Fruit fly (Drosophila melanogaster) whole organism, embryonic: ENCODE measurements around the gene sunn.

Source experiments
- Asciz ChIP-seq: fragments of 200-800 bp; sonication (Bioruptor generic); optimal IDR thresholded peaks from 2 replicates; lab custom pipeline; 2017; ENCODE audit warnings: missing biosample characterization, mild to moderate bottlenecking, missing genetic modification characterization, missing genetic modification reagents
- Bgb ChIP-seq: fragments of 200-800 bp; sonication (Bioruptor generic); IDR thresholded peaks from 2 replicates; pipeline ENCODE4 v1.3.6; 2022; ENCODE audit warnings: missing biosample characterization, missing genetic modification characterization; ENCODE audit not compliant: partially characterized antibody
- CG10147 ChIP-seq: fragments of 200-800 bp; sonication (Bioruptor generic); optimal IDR thresholded peaks from 2 replicates; lab custom pipeline; 2019; ENCODE audit warnings: missing biosample characterization, mild to moderate bottlenecking, missing genetic modification characterization, moderate library complexity
- CG10321 ChIP-seq: fragments of 200-800 bp; sonication (Bioruptor generic); IDR thresholded peaks from 2 replicates; pipeline ENCODE4 v1.3.6; 2022; ENCODE audit warnings: missing biosample characterization, missing genetic modification characterization
- CG11696 ChIP-seq: fragments of 200-800 bp; sonication (Bioruptor generic); IDR thresholded peaks from 2 replicates; pipeline ENCODE4 v1.3.6; 2022; ENCODE audit warnings: missing biosample characterization, missing genetic modification characterization
- CG14667 ChIP-seq: fragments of 200-800 bp; sonication (Bioruptor generic); IDR thresholded peaks from 2 replicates; pipeline ENCODE4 v1.3.6; 2022; ENCODE audit warnings: missing biosample characterization, missing genetic modification characterization
- CG15479 ChIP-seq: fragments of 200-800 bp; sonication (Bioruptor generic); optimal IDR thresholded peaks from 3 replicates; lab custom pipeline; 2019; ENCODE audit warnings: missing biosample characterization, mild to moderate bottlenecking, missing genetic modification characterization, moderate library complexity
- CG15696 ChIP-seq: fragments of 200-800 bp; sonication (Bioruptor generic); optimal IDR thresholded peaks from 2 replicates; lab custom pipeline; 2019; ENCODE audit warnings: missing biosample characterization, mild to moderate bottlenecking, missing genetic modification characterization, moderate library complexity
- CG1603 ChIP-seq: fragments of 200-800 bp; sonication (Bioruptor generic); optimal IDR thresholded peaks from 2 replicates; lab custom pipeline; 2019; ENCODE audit warnings: missing biosample characterization, mild to moderate bottlenecking, missing genetic modification characterization, moderate library complexity
- CG16813 ChIP-seq: fragments of 200-800 bp; sonication (Bioruptor generic); IDR thresholded peaks from 3 replicates; pipeline ENCODE4 v1.3.6; 2022; ENCODE audit warnings: missing biosample characterization, missing genetic modification characterization; ENCODE audit not compliant: partially characterized antibody
- CG16815 ChIP-seq: fragments of 200-800 bp; sonication (Bioruptor generic); optimal IDR thresholded peaks from 3 replicates; lab custom pipeline; 2017; ENCODE audit warnings: missing biosample characterization, mild to moderate bottlenecking, missing genetic modification characterization
- CG17328 ChIP-seq: fragments of 200-800 bp; sonication (Bioruptor generic); IDR thresholded peaks from 2 replicates; pipeline ENCODE4 v1.3.6; 2022; ENCODE audit warnings: missing biosample characterization, missing genetic modification characterization
- CG1832 ChIP-seq: fragments of 200-800 bp; sonication (Bioruptor generic); optimal IDR thresholded peaks from 2 replicates; lab custom pipeline; 2017; ENCODE audit warnings: missing biosample characterization, mild to moderate bottlenecking, missing genetic modification characterization, inconsistent platforms
- CG18599 ChIP-seq: fragments of 200-800 bp; sonication (Bioruptor generic); optimal IDR thresholded peaks from 3 replicates; lab custom pipeline; 2017; ENCODE audit warnings: missing biosample characterization, missing genetic modification characterization, mild to moderate bottlenecking, moderate library complexity, missing genetic modification reagents
- CG2116 ChIP-seq: fragments of 200-800 bp; sonication (Bioruptor generic); optimal IDR thresholded peaks from 3 replicates; lab custom pipeline; 2018; ENCODE audit warnings: missing biosample characterization, mild to moderate bottlenecking, missing genetic modification characterization
- CG3838 ChIP-seq: fragments of 200-800 bp; sonication (Bioruptor generic); optimal IDR thresholded peaks from 3 replicates; lab custom pipeline; 2016; ENCODE audit warnings: missing biosample characterization, missing genetic modification characterization
- CG4707 ChIP-seq: fragments of 200-800 bp; sonication (Bioruptor generic); optimal IDR thresholded peaks from 2 replicates; lab custom pipeline; 2018; ENCODE audit warnings: missing biosample characterization, mild to moderate bottlenecking, missing genetic modification characterization, moderate library complexity
- CG4854 ChIP-seq: fragments of 200-800 bp; sonication (Bioruptor generic); optimal IDR thresholded peaks from 2 replicates; lab custom pipeline; 2016; ENCODE audit warnings: missing biosample characterization, missing genetic modification characterization, inconsistent platforms
- CG8478 ChIP-seq: fragments of >200 bp; optimal IDR thresholded peaks from 2 replicates; lab custom pipeline; 2018
- Doc2 ChIP-seq: fragments of 200-800 bp; sonication (Bioruptor generic); IDR thresholded peaks from 2 replicates; pipeline ENCODE4 v1.3.6; 2022; ENCODE audit warnings: missing biosample characterization, missing genetic modification characterization
- GATAe ChIP-seq: fragments of 200-800 bp; sonication (Bioruptor generic); conservative IDR thresholded peaks from 2 replicates; pipeline ENCODE4 v1.3.6; 2022; ENCODE audit warnings: missing biosample characterization, missing genetic modification characterization
- HLHmδ ChIP-seq: fragments of 200-800 bp; sonication (Bioruptor generic); optimal IDR thresholded peaks from 2 replicates; lab custom pipeline; 2018; ENCODE audit warnings: missing biosample characterization, mild to moderate bottlenecking, missing genetic modification characterization, moderate library complexity
- Hmx ChIP-seq: fragments of 200-800 bp; sonication (Bioruptor generic); optimal IDR thresholded peaks from 2 replicates; lab custom pipeline; 2016; ENCODE audit warnings: missing biosample characterization, missing genetic modification characterization
- Kr ChIP-seq: fragments of 200-800 bp; sonication (Bioruptor generic); optimal IDR thresholded peaks from 2 replicates; lab custom pipeline; 2017; ENCODE audit warnings: missing biosample characterization, mild to moderate bottlenecking, missing genetic modification characterization
- Max ChIP-seq: fragments of 200-800 bp; sonication (Bioruptor generic); optimal IDR thresholded peaks from 2 replicates; lab custom pipeline; 2016; ENCODE audit warnings: missing biosample characterization, mild to moderate bottlenecking, missing genetic modification characterization
- Mes4 ChIP-seq: fragments of 200-800 bp; sonication (Bioruptor generic); optimal IDR thresholded peaks from 2 replicates; lab custom pipeline; 2016; ENCODE audit warnings: missing biosample characterization, missing genetic modification characterization
- Nf-YC ChIP-seq: fragments of 200-800 bp; optimal IDR thresholded peaks from 3 replicates; lab custom pipeline; 2019; ENCODE audit warnings: missing biosample characterization, mild to moderate bottlenecking, missing genetic modification characterization, moderate library complexity
- Oaz ChIP-seq: fragments of 200-800 bp; sonication (Bioruptor generic); IDR thresholded peaks from 2 replicates; pipeline ENCODE4 v1.3.6; 2022; ENCODE audit warnings: missing biosample characterization, missing genetic modification characterization
- Stat92E ChIP-seq, 3 experiments: fragments of >200 bp in 2 of 3; fragments of 200-800 bp in 1 of 3; sonication (Bioruptor generic) in 1 of 3; optimal IDR thresholded peaks; 2 replicates each; lab custom pipeline; 2017 to 2019; ENCODE audit warnings: missing biosample characterization in 3 of 3, missing genetic modification characterization in 3 of 3, mild to moderate bottlenecking in 1 of 3, moderate library complexity in 1 of 3
- abd-A ChIP-seq: fragments of 200-800 bp; sonication (Bioruptor generic); optimal IDR thresholded peaks from 3 replicates; lab custom pipeline; 2019; ENCODE audit warnings: missing biosample characterization, mild to moderate bottlenecking, missing genetic modification characterization, moderate library complexity
- cg ChIP-seq: fragments of 200-800 bp; sonication (Bioruptor generic); optimal IDR thresholded peaks from 3 replicates; lab custom pipeline; 2019; ENCODE audit warnings: missing biosample characterization, mild to moderate bottlenecking, missing genetic modification characterization, moderate library complexity
- chm ChIP-seq: fragments of 200-800 bp; sonication (Bioruptor generic); IDR thresholded peaks from 2 replicates; pipeline ENCODE4 v1.3.6; 2022; ENCODE audit warnings: missing biosample characterization, missing genetic modification characterization
- chn ChIP-seq: fragments of 200-800 bp; sonication (Bioruptor generic); optimal IDR thresholded peaks from 2 replicates; lab custom pipeline; 2016; ENCODE audit warnings: missing biosample characterization, missing genetic modification characterization
- corto ChIP-seq: fragments of 200-800 bp; sonication (Bioruptor generic); optimal IDR thresholded peaks from 2 replicates; lab custom pipeline; 2016; ENCODE audit warnings: missing biosample characterization, mild to moderate bottlenecking, missing genetic modification characterization, moderate library complexity
- croc ChIP-seq: fragments of 200-800 bp; sonication (Bioruptor generic); conservative IDR thresholded peaks from 3 replicates; pipeline ENCODE4 v1.3.6; 2022; ENCODE audit warnings: missing biosample characterization, missing genetic modification characterization
- crol ChIP-seq: fragments of 200-800 bp; sonication (Bioruptor generic); IDR thresholded peaks from 2 replicates; pipeline ENCODE4 v1.3.6; 2022; ENCODE audit warnings: missing biosample characterization, missing genetic modification characterization
- fd102C ChIP-seq: fragments of 200-800 bp; sonication (Bioruptor generic); optimal IDR thresholded peaks from 2 replicates; lab custom pipeline; 2018; ENCODE audit warnings: missing biosample characterization, mild to moderate bottlenecking, missing genetic modification characterization, moderate library complexity
- fru ChIP-seq: fragments of >200 bp; optimal IDR thresholded peaks from 2 replicates; lab custom pipeline; 2017
- gcm2 ChIP-seq: fragments of 200-800 bp; sonication (Bioruptor generic); optimal IDR thresholded peaks from 2 replicates; lab custom pipeline; 2016; ENCODE audit warnings: missing biosample characterization, missing genetic modification characterization
- gsb-n ChIP-seq: fragments of 200-800 bp; sonication (Bioruptor generic); optimal IDR thresholded peaks from 3 replicates; lab custom pipeline; 2018; ENCODE audit warnings: missing biosample characterization, mild to moderate bottlenecking, missing genetic modification characterization
- nerfin-2 ChIP-seq: fragments of 200-800 bp; sonication (Bioruptor generic); IDR thresholded peaks from 2 replicates; pipeline ENCODE4 v1.3.6; 2022; ENCODE audit warnings: missing biosample characterization, missing genetic modification characterization; ENCODE audit not compliant: partially characterized antibody
- prd ChIP-seq, 3 experiments: fragments of >200 bp in 2 of 3; fragments of 200-800 bp in 1 of 3; sonication (Bioruptor generic) in 1 of 3; optimal IDR thresholded peaks in 2 of 3; IDR thresholded peaks in 1 of 3; 2 replicates in 2 of 3; 3 replicates in 1 of 3; pipeline versions ENCODE4 v1.3.6 to Lab custom; 2017 to 2022; ENCODE audit warnings: missing biosample characterization in 1 of 3, missing genetic modification characterization in 1 of 3
- pros ChIP-seq: fragments of 200-800 bp; sonication (Bioruptor generic); optimal IDR thresholded peaks from 3 replicates; lab custom pipeline; 2019; ENCODE audit warnings: missing biosample characterization, mild to moderate bottlenecking, missing genetic modification characterization, moderate library complexity
- rib ChIP-seq: fragments of 200-800 bp; sonication (Bioruptor generic); IDR thresholded peaks from 2 replicates; pipeline ENCODE4 v1.3.6; 2022; ENCODE audit warnings: missing biosample characterization, missing genetic modification characterization
- seq ChIP-seq: fragments of 200-800 bp; sonication (Bioruptor generic); IDR thresholded peaks from 2 replicates; pipeline ENCODE4 v1.3.6; 2022; ENCODE audit warnings: missing biosample characterization, missing genetic modification characterization
- sima ChIP-seq: fragments of 200-800 bp; sonication (Bioruptor generic); optimal IDR thresholded peaks from 2 replicates; lab custom pipeline; 2016; ENCODE audit warnings: missing biosample characterization, missing genetic modification characterization
- twi ChIP-seq: fragments of 200-800 bp; optimal IDR thresholded peaks from 2 replicates; lab custom pipeline; 2019; ENCODE audit warnings: missing biosample characterization, mild to moderate bottlenecking, missing genetic modification characterization, moderate library complexity
- wdn ChIP-seq: fragments of 200-800 bp; sonication (Bioruptor generic); IDR thresholded peaks from 2 replicates; pipeline ENCODE4 v1.3.6; 2022; ENCODE audit warnings: missing biosample characterization, missing genetic modification characterization
- wek ChIP-seq: fragments of 200-800 bp; sonication (Bioruptor generic); optimal IDR thresholded peaks from 3 replicates; lab custom pipeline; 2018; ENCODE audit warnings: missing biosample characterization, mild to moderate bottlenecking, missing genetic modification characterization, moderate library complexity
- zen ChIP-seq: fragments of 200-800 bp; sonication (Bioruptor generic); optimal IDR thresholded peaks from 3 replicates; lab custom pipeline; 2018; ENCODE audit warnings: missing biosample characterization, mild to moderate bottlenecking, missing genetic modification characterization, moderate library complexity
- zf30C ChIP-seq: fragments of 200-800 bp; sonication (Bioruptor generic); optimal IDR thresholded peaks from 3 replicates; lab custom pipeline; 2018; ENCODE audit warnings: missing biosample characterization, mild to moderate bottlenecking, missing genetic modification characterization

Gene sunn

DNA sequence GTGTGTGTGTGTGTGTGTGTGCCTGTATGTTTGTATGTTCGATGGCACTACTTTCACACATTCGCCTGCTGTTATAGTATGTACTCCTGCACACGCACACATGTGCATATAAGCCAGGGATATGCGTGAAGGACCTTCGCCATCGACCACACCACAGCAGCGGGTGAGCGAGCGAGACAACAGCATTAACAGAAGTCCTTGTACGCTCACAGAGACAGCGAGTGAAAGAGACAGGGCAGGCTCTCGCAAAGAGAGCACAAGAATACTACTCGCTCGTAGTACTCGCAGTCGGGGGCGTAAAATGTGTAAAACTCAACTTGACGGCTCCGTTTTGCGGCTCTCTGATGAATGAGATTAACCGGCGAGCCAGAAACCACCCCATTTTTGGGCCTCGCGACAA, 36.8 kb downstream of the sunn start:
- TF ChIP-seq pros (GFP tag; lab: Kevin White, UChicago) (peak; percentile 68), gcm2 (GFP tag; lab: Kevin White, UChicago) (no peak), crol (peak; percentile 44; the same call in 1 of the 2 replicates), HLHmδ (GFP tag; lab: Kevin White, UChicago) (no peak), rib (GFP tag; lab: Robert Waterston, UW) (no peak), Asciz (GFP tag; lab: Kevin White, UChicago) (no peak), Hmx (GFP tag; lab: Kevin White, UChicago) (no peak), seq (GFP tag; lab: Robert Waterston, UW) (peak; percentile 77), CG16813 (GFP tag; lab: Robert Waterston, UW) (no peak), CG11696 (no peak), CG3838 (no peak), CG4854 (no peak), Nf-YC (tag; lab: Kevin White, UChicago) (peak; percentile 5), GATAe (GFP tag; lab: Robert Waterston, UW) (no peak), chm (GFP tag; lab: Robert Waterston, UW) (no peak), wdn (no peak), croc (no peak), twi (tag; lab: Kevin White, UChicago) (peak; percentile 68), Bgb (GFP tag; lab: Robert Waterston, UW) (peak; percentile 17; the same call in 1 of the 2 replicates), CG4707 (GFP tag; lab: Kevin White, UChicago) (no peak), nerfin-2 (no peak), CG16815 (GFP tag; lab: Kevin White, UChicago) (no peak), CG15696 (tag; lab: Kevin White, UChicago) (no peak), cg (GFP tag; lab: Kevin White, UChicago) (peak; percentile 77), zf30C (GFP tag; lab: Kevin White, UChicago) (no peak), gsb-n (tag; lab: Kevin White, UChicago) (no peak), CG1603 (tag; lab: Kevin White, UChicago) (no peak), Mes4 (no peak), Kr (GFP tag; lab: Kevin White, UChicago) (peak; percentile 32), corto (GFP tag; lab: Kevin White, UChicago) (no peak), fru (lab: Kevin White, UChicago) (no peak), CG8478 (lab: Kevin White, UChicago) (peak; percentile 70), fd102C (GFP tag; lab: Kevin White, UChicago) (no peak), Stat92E (GFP tag; optimal IDR thresholded peaks at IDR 0.05; lab: Kevin White, UChicago) (no peak), CG18599 (GFP tag; lab: Kevin White, UChicago) (peak; percentile 22), sima (GFP tag; lab: Kevin White, UChicago) (no peak), zen (peak; percentile 8), CG10147 (GFP tag; lab: Kevin White, UChicago) (no peak), CG1832 (GFP tag; lab: Kevin White, UChicago) (peak; percentile 77), abd-A (tag; lab: Kevin White, UChicago) (peak; percentile 13), wek (GFP tag; lab: Kevin White, UChicago) (no peak), CG15479 (GFP tag; lab: Kevin White, UChicago) (peak; percentile 45), chn (GFP tag; lab: Kevin White, UChicago) (no peak), Doc2 (no peak), CG14667 (GFP tag; lab: Robert Waterston, UW) (no peak), CG10321 (GFP tag; lab: Robert Waterston, UW) (peak; percentile 51; the same call in 1 of the 2 replicates), prd (optimal IDR thresholded peaks at IDR 0.05; lab: Kevin White, UChicago) (no peak), prd (GFP tag; IDR thresholded peaks at IDR 0.05; lab: Robert Waterston, UW) (no peak), CG2116 (GFP tag; lab: Kevin White, UChicago) (no peak), Max (GFP tag; lab: Kevin White, UChicago) (no peak), Oaz (GFP tag; lab: Robert Waterston, UW) (no peak), CG17328 (no peak)
